Worm (Caenorhabditis elegans) whole organism, L1 larva: ENCODE data around the gene str-32.

Source experiments
- Y116A8C.19 ChIP-seq: sonication (generic microtip); optimal IDR thresholded peaks from 2 replicates; lab custom pipeline; 2016; ENCODE audit warnings: missing compliant biosample characterization, missing genetic modification characterization, borderline replicate concordance
- dsc-1 ChIP-seq: sonication (generic microtip); optimal IDR thresholded peaks from 2 replicates; lab custom pipeline; 2016; ENCODE audit warnings: mild to moderate bottlenecking, missing genetic modification characterization, missing compliant biosample characterization
- egl-27 ChIP-seq, 2 experiments: fragments of 150-350 bp in 1 of 2; sonication (generic microtip); optimal IDR thresholded peaks; 3 replicates each; lab custom pipeline; 2017 to 2018; ENCODE audit warnings: missing biosample characterization in 2 of 2, missing genetic modification characterization in 2 of 2, missing genetic modification reagents in 2 of 2
- nhr-20 ChIP-seq: sonication (generic microtip); optimal IDR thresholded peaks from 2 replicates; lab custom pipeline; 2016; ENCODE audit warnings: mild to moderate bottlenecking, missing genetic modification characterization, missing compliant biosample characterization
- nhr-28 ChIP-seq: fragments of 150-350 bp; optimal IDR thresholded peaks from 2 replicates; lab custom pipeline; 2014; ENCODE audit warnings: missing biosample characterization, missing genetic modification characterization
- sup-37 ChIP-seq: fragments of 200-800 bp; sonication (Bioruptor generic); optimal IDR thresholded peaks from 2 replicates; lab custom pipeline; 2018; ENCODE audit warnings: mild to moderate bottlenecking, missing genetic modification characterization, missing compliant biosample characterization
- unc-62 ChIP-seq: fragments of 150-350 bp; optimal IDR thresholded peaks from 2 replicates; lab custom pipeline; 2014; ENCODE audit warnings: missing biosample characterization, missing genetic modification reagents, missing genetic modification characterization
- zag-1 ChIP-seq: fragments of 150-350 bp; optimal IDR thresholded peaks from 2 replicates; lab custom pipeline; 2014; ENCODE audit warnings: missing biosample characterization, missing genetic modification characterization

- TF ChIP-seq zag-1 (tag; lab: Kevin White, UChicago): no peak
- no peak for TF ChIP-seq nhr-20 (tag; lab: Kevin White, UChicago)
- TF ChIP-seq egl-27 (tag; optimal IDR thresholded peaks at IDR 0.05; lab: Kevin White, UChicago): no peak
- TF ChIP-seq sup-37 (GFP tag; lab: Kevin White, UChicago): no peak
- TF ChIP-seq Y116A8C.19 (tag; lab: Kevin White, UChicago): no peak
- TF ChIP-seq nhr-28 (tag; lab: Kevin White, UChicago): no peak
- TF ChIP-seq unc-62 (GFP tag; lab: Kevin White, UChicago): no peak
- no peak for TF ChIP-seq dsc-1
Measured at ce11 chrV:4841179-4841578, 40.1 kb downstream of the str-32 start, which contains the start of gene cwp-1.
